Fruit fly (Drosophila melanogaster): ENCODE measurements around the gene CG9593.

DNA sequence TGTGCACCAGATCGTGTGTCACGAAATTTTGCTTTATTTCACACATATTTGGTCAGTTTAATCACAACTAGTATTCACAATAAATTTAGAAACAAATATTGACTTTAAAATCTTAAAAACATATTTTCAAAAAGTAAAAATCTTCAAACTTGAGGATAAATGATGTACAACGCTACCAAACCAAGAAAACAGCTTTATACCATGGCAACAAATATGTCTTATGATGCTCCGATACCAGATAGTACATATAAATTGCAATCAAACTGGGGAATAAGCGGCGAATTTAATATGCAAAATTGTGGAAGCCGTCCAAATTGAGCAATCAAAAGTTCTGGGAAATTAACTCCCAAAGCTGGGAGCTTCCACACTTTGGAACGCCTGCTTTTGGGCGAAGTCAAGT is 34.7 kb upstream of the CG9593 start, which contains the start of gene CG5623:
- TF ChIP-seq insv (optimal IDR thresholded peaks at IDR 0.05) (no peak), ttk (optimal IDR thresholded peaks at IDR 0.05) (no peak)

Data from Kc167 (cell line).